Worm (Caenorhabditis elegans) whole organism, L3 larva: Measurements from ENCODE around the gene kin-24.

Experiments
- R02D3.7 ChIP-seq: fragments of 150-350 bp; optimal IDR thresholded peaks from 2 replicates; lab custom pipeline; 2014; ENCODE audit warnings: missing biosample characterization, missing genetic modification characterization
- ZK546.5 ChIP-seq: sonication (generic microtip); optimal IDR thresholded peaks from 2 replicates; lab custom pipeline; 2017; ENCODE audit warnings: missing biosample characterization, missing genetic modification characterization
- ama-1 ChIP-seq: fragments of 150-350 bp; optimal IDR thresholded peaks from 2 replicates; lab custom pipeline; 2018
- ceh-16 ChIP-seq: sonication (generic microtip); optimal IDR thresholded peaks from 2 replicates; lab custom pipeline; 2017; ENCODE audit warnings: missing biosample characterization, missing genetic modification characterization
- ceh-28 ChIP-seq: fragments of 150-350 bp; optimal IDR thresholded peaks from 2 replicates; lab custom pipeline; 2014; ENCODE audit warnings: missing biosample characterization, missing genetic modification reagents, missing genetic modification characterization
- ceh-82 ChIP-seq: fragments of 150-350 bp; optimal IDR thresholded peaks from 2 replicates; lab custom pipeline; 2014; ENCODE audit warnings: missing biosample characterization, missing genetic modification characterization
- ceh-9 ChIP-seq: sonication (generic microtip); optimal IDR thresholded peaks from 2 replicates; lab custom pipeline; 2018; ENCODE audit warnings: missing biosample characterization, missing genetic modification characterization
- daf-12 ChIP-seq: fragments of 150-350 bp; optimal IDR thresholded peaks from 2 replicates; lab custom pipeline; 2014; ENCODE audit warnings: missing biosample characterization, missing genetic modification reagents, missing genetic modification characterization
- egl-27 ChIP-seq: sonication (generic microtip); optimal IDR thresholded peaks from 4 replicates; lab custom pipeline; 2017; ENCODE audit warnings: missing biosample characterization, missing genetic modification reagents, missing genetic modification characterization
- elt-1 ChIP-seq: fragments of 150-350 bp; optimal IDR thresholded peaks from 2 replicates; lab custom pipeline; 2014; ENCODE audit warnings: missing biosample characterization, missing genetic modification characterization
- elt-2 ChIP-seq: sonication (generic microtip); optimal IDR thresholded peaks from 2 replicates; lab custom pipeline; 2016; ENCODE audit warnings: missing genetic modification reagents, mild to moderate bottlenecking, missing genetic modification characterization, missing compliant biosample characterization
- elt-3 ChIP-seq, 3 experiments: fragments of 150-350 bp in 1 of 3; sonication (generic microtip) in 2 of 3; optimal IDR thresholded peaks; 2 replicates in 2 of 3; 4 replicates in 1 of 3; lab custom pipeline; 2014 to 2017; ENCODE audit warnings: missing biosample characterization in 3 of 3, missing genetic modification characterization in 3 of 3
- eor-1 ChIP-seq, 2 experiments: fragments of 150-350 bp; optimal IDR thresholded peaks; 2 replicates each; lab custom pipeline; 2014 to 2018; ENCODE audit warnings: missing biosample characterization in 2 of 2, missing genetic modification characterization in 2 of 2
- fkh-10 ChIP-seq: sonication (generic microtip); optimal IDR thresholded peaks from 2 replicates; lab custom pipeline; 2017; ENCODE audit warnings: missing biosample characterization, missing genetic modification reagents, missing genetic modification characterization
- fkh-2 ChIP-seq: fragments of 150-350 bp; optimal IDR thresholded peaks from 2 replicates; lab custom pipeline; 2014; ENCODE audit warnings: missing biosample characterization, missing genetic modification reagents, missing genetic modification characterization
- fos-1 ChIP-seq: fragments of 150-350 bp; optimal IDR thresholded peaks from 2 replicates; lab custom pipeline; 2014; ENCODE audit warnings: missing biosample characterization, missing genetic modification characterization
- hmg-11 ChIP-seq: sonication (generic microtip); optimal IDR thresholded peaks from 2 replicates; lab custom pipeline; 2016; ENCODE audit warnings: missing genetic modification characterization, missing compliant biosample characterization
- lin-15B ChIP-seq: fragments of 150-350 bp; optimal IDR thresholded peaks from 2 replicates; lab custom pipeline; 2014; ENCODE audit warnings: missing biosample characterization, missing genetic modification characterization
- lin-39 ChIP-seq: fragments of 150-350 bp; optimal IDR thresholded peaks from 2 replicates; lab custom pipeline; 2018; ENCODE audit warnings: missing biosample characterization, missing genetic modification reagents, missing genetic modification characterization
- lsy-12 ChIP-seq: sonication (generic microtip); optimal IDR thresholded peaks from 2 replicates; lab custom pipeline; 2016; ENCODE audit warnings: mild to moderate bottlenecking, missing genetic modification characterization, missing compliant biosample characterization
- mdl-1 ChIP-seq: fragments of 150-350 bp; optimal IDR thresholded peaks from 2 replicates; lab custom pipeline; 2014; ENCODE audit warnings: missing biosample characterization, missing genetic modification characterization
- mml-1 ChIP-seq: fragments of 150-350 bp; sonication (generic microtip); optimal IDR thresholded peaks from 3 replicates; lab custom pipeline; 2014; ENCODE audit warnings: missing biosample characterization, missing genetic modification characterization
- nfya-1 ChIP-seq: sonication (generic microtip); optimal IDR thresholded peaks from 2 replicates; lab custom pipeline; 2017; ENCODE audit warnings: missing genetic modification characterization, mild to moderate bottlenecking, missing compliant biosample characterization, antibody characterized with exemption, moderate library complexity; ENCODE audit not compliant: insufficient read depth
- nhr-11 ChIP-seq: fragments of 150-350 bp; optimal IDR thresholded peaks from 2 replicates; lab custom pipeline; 2014; ENCODE audit warnings: missing biosample characterization, missing genetic modification characterization
- nhr-12 ChIP-seq: fragments of 150-350 bp; optimal IDR thresholded peaks from 2 replicates; lab custom pipeline; 2014; ENCODE audit warnings: missing biosample characterization, missing genetic modification characterization
- nhr-23 ChIP-seq: fragments of 150-350 bp; optimal IDR thresholded peaks from 2 replicates; lab custom pipeline; 2014; ENCODE audit warnings: missing biosample characterization, missing genetic modification reagents, missing genetic modification characterization
- nhr-237 ChIP-seq: fragments of 150-350 bp; optimal IDR thresholded peaks from 2 replicates; lab custom pipeline; 2014; ENCODE audit warnings: missing biosample characterization, missing genetic modification characterization
- nhr-25 ChIP-seq: sonication (generic microtip); optimal IDR thresholded peaks from 2 replicates; lab custom pipeline; 2017; ENCODE audit warnings: missing biosample characterization, missing genetic modification characterization
- nhr-28 ChIP-seq: fragments of 150-350 bp; optimal IDR thresholded peaks from 2 replicates; lab custom pipeline; 2014; ENCODE audit warnings: missing biosample characterization, missing genetic modification characterization
- nhr-43 ChIP-seq: sonication (generic microtip); optimal IDR thresholded peaks from 2 replicates; lab custom pipeline; 2016; ENCODE audit warnings: mild to moderate bottlenecking, missing genetic modification characterization, missing compliant biosample characterization; ENCODE audit not compliant: poor library complexity, severe bottlenecking
- nhr-67 ChIP-seq: fragments of 150-350 bp; optimal IDR thresholded peaks from 2 replicates; lab custom pipeline; 2014; ENCODE audit warnings: missing biosample characterization, missing genetic modification characterization
- nhr-76 ChIP-seq: fragments of 150-350 bp; sonication (generic microtip); optimal IDR thresholded peaks from 5 replicates; lab custom pipeline; 2014; ENCODE audit warnings: missing biosample characterization, missing genetic modification characterization
- nhr-77 ChIP-seq: fragments of 150-350 bp; optimal IDR thresholded peaks from 2 replicates; lab custom pipeline; 2014; ENCODE audit warnings: missing biosample characterization, missing genetic modification characterization
- pha-4 ChIP-seq: fragments of 150-350 bp; optimal IDR thresholded peaks from 2 replicates; lab custom pipeline; 2014; ENCODE audit warnings: missing biosample characterization, missing genetic modification reagents, missing genetic modification characterization
- pqm-1 ChIP-seq: fragments of 150-350 bp; optimal IDR thresholded peaks from 2 replicates; lab custom pipeline; 2017; ENCODE audit warnings: missing biosample characterization, missing genetic modification characterization, inconsistent platforms
- skn-1 ChIP-seq: fragments of 150-350 bp; optimal IDR thresholded peaks from 2 replicates; lab custom pipeline; 2014; ENCODE audit warnings: missing biosample characterization, missing genetic modification characterization
- snpc-4 ChIP-seq: fragments of 150-350 bp; optimal IDR thresholded peaks from 2 replicates; lab custom pipeline; 2014; ENCODE audit warnings: missing biosample characterization, missing genetic modification characterization
- tbx-2 ChIP-seq: sonication (generic microtip); optimal IDR thresholded peaks from 2 replicates; lab custom pipeline; 2016; ENCODE audit warnings: mild to moderate bottlenecking, missing genetic modification characterization, missing compliant biosample characterization
- unc-39 ChIP-seq: sonication (generic microtip); optimal IDR thresholded peaks from 4 replicates; lab custom pipeline; 2017; ENCODE audit warnings: missing biosample characterization, missing genetic modification characterization
- unc-62 ChIP-seq: fragments of 150-350 bp; sonication (generic microtip); optimal IDR thresholded peaks from 4 replicates; lab custom pipeline; 2014; ENCODE audit warnings: missing biosample characterization, missing genetic modification reagents, missing genetic modification characterization
- zag-1 ChIP-seq: fragments of 150-350 bp; optimal IDR thresholded peaks from 2 replicates; lab custom pipeline; 2014; ENCODE audit warnings: missing biosample characterization, missing genetic modification characterization
- ztf-11 ChIP-seq: fragments of 150-350 bp; optimal IDR thresholded peaks from 2 replicates; lab custom pipeline; 2014; ENCODE audit warnings: missing biosample characterization, missing genetic modification characterization
- ztf-4 ChIP-seq: fragments of 150-350 bp; optimal IDR thresholded peaks from 2 replicates; lab custom pipeline; 2014; ENCODE audit warnings: missing biosample characterization, missing genetic modification characterization

kin-24 gene

ce11 chrIV:9873837-9874236 is 33.0 kb upstream of the kin-24 start:
- TF ChIP-seq unc-39 (no peak), unc-62 (GFP tag; lab: Kevin White, UChicago) (no peak), elt-1 (tag; lab: Kevin White, UChicago) (peak; percentile 48), zag-1 (tag; lab: Kevin White, UChicago) (no peak), ceh-16 (tag; lab: Kevin White, UChicago) (no peak), nhr-237 (tag; lab: Kevin White, UChicago) (no peak), nhr-23 (tag; lab: Kevin White, UChicago) (peak; percentile 44), elt-2 (tag; lab: Kevin White, UChicago) (peak; percentile 53), ZK546.5 (tag; lab: Kevin White, UChicago) (no peak), hmg-11 (peak; percentile 44), snpc-4 (peak; percentile 48), nfya-1 (tag; lab: Kevin White, UChicago) (peak; percentile 67), eor-1 (tag; optimal IDR thresholded peaks at IDR 0.05; lab: Kevin White, UChicago) (no peak), nhr-25 (tag; lab: Kevin White, UChicago) (peak; percentile 58), pqm-1 (tag; lab: Kevin White, UChicago) (peak; percentile 59), pha-4 (peak; percentile 67), lin-15B (tag; lab: Kevin White, UChicago) (peak; percentile 15), ztf-4 (tag; lab: Kevin White, UChicago) (peak; percentile 9)

ce11 chrIV:9872786-9873185 is 31.9 kb upstream of the kin-24 start:
- TF ChIP-seq unc-39, result no peak
- TF ChIP-seq fos-1 (tag; lab: Kevin White, UChicago), result no peak
- peak; percentile 18 for TF ChIP-seq lin-15B (tag; lab: Kevin White, UChicago)
- TF ChIP-seq unc-62 (GFP tag; lab: Kevin White, UChicago), result no peak
- no peak for TF ChIP-seq elt-3 (tag; optimal IDR thresholded peaks at IDR 0.05; lab: Kevin White, UChicago)
- no peak for TF ChIP-seq nhr-25 (tag; lab: Kevin White, UChicago)
- TF ChIP-seq nhr-11 (tag; lab: Kevin White, UChicago), result no peak
- TF ChIP-seq lsy-12 (tag; lab: Kevin White, UChicago), result no peak
- no peak for TF ChIP-seq fkh-2 (tag; lab: Kevin White, UChicago)
- no peak for TF ChIP-seq nhr-28 (tag; lab: Kevin White, UChicago)
- no peak for TF ChIP-seq R02D3.7 (tag; lab: Kevin White, UChicago)
- peak; percentile 66 for TF ChIP-seq pha-4
- TF ChIP-seq nhr-237 (tag; lab: Kevin White, UChicago), result no peak
- peak; percentile 2 for TF ChIP-seq skn-1 (tag; lab: Kevin White, UChicago)
- TF ChIP-seq ceh-9 (tag; lab: Kevin White, UChicago), result no peak
- TF ChIP-seq nhr-43, result no peak
- TF ChIP-seq ceh-28 (tag; lab: Kevin White, UChicago), result peak; percentile 26
- TF ChIP-seq ama-1 (lab: Kevin White, UChicago), result no peak
- TF ChIP-seq elt-1 (tag; lab: Kevin White, UChicago), result no peak
- no peak for TF ChIP-seq tbx-2 (tag; lab: Kevin White, UChicago)
- TF ChIP-seq ceh-82 (tag; lab: Kevin White, UChicago), result no peak
- peak; percentile 60 for TF ChIP-seq elt-2 (tag; lab: Kevin White, UChicago)
- no peak for TF ChIP-seq ztf-11 (tag; lab: Kevin White, UChicago)
- no peak for TF ChIP-seq mdl-1 (tag; lab: Kevin White, UChicago)
- no peak for TF ChIP-seq egl-27 (tag; lab: Kevin White, UChicago)
- TF ChIP-seq nhr-67 (tag; lab: Kevin White, UChicago), result no peak
- no peak for TF ChIP-seq nhr-76
- no peak for TF ChIP-seq eor-1 (tag; optimal IDR thresholded peaks at IDR 0.05; lab: Kevin White, UChicago)
- no peak for TF ChIP-seq nhr-23 (tag; lab: Kevin White, UChicago)
- TF ChIP-seq daf-12 (tag; lab: Kevin White, UChicago), result no peak
- peak; percentile 77 for TF ChIP-seq pqm-1 (tag; lab: Kevin White, UChicago)
- TF ChIP-seq nhr-77 (tag; lab: Kevin White, UChicago), result no peak
- no peak for TF ChIP-seq mml-1
- no peak for TF ChIP-seq fkh-10 (GFP tag; lab: Kevin White, UChicago)
- TF ChIP-seq nfya-1 (tag; lab: Kevin White, UChicago), result peak; percentile 57
- peak; percentile 29 for TF ChIP-seq hmg-11
- peak; percentile 1 for TF ChIP-seq lin-39 (tag; lab: Kevin White, UChicago)
- no peak for TF ChIP-seq ceh-16 (tag; lab: Kevin White, UChicago)
- no peak for TF ChIP-seq nhr-12
